Worm (Caenorhabditis elegans) whole organism, L2 larva: ENCODE results near the gene C25E10.13.

Experiments used
- C34F6.9 ChIP-seq: fragments of 150-350 bp; optimal IDR thresholded peaks from 2 replicates; lab custom pipeline; 2014; ENCODE audit warnings: missing biosample characterization, missing genetic modification characterization
- F13H6.1 ChIP-seq: sonication (generic microtip); optimal IDR thresholded peaks from 2 replicates; lab custom pipeline; 2016; ENCODE audit warnings: missing genetic modification characterization, missing compliant biosample characterization
- R02D3.7 ChIP-seq: fragments of 150-350 bp; optimal IDR thresholded peaks from 2 replicates; lab custom pipeline; 2014; ENCODE audit warnings: missing biosample characterization, missing genetic modification characterization
- Y55F3AM.14 ChIP-seq: fragments of 200-800 bp; sonication (Bioruptor generic); optimal IDR thresholded peaks from 2 replicates; lab custom pipeline; 2018; ENCODE audit warnings: mild to moderate bottlenecking, missing genetic modification characterization, missing compliant biosample characterization
- ZK546.5 ChIP-seq: sonication (generic microtip); optimal IDR thresholded peaks from 2 replicates; lab custom pipeline; 2017; ENCODE audit warnings: missing biosample characterization, missing genetic modification characterization
- alr-1 ChIP-seq: fragments of 150-350 bp; optimal IDR thresholded peaks from 2 replicates; lab custom pipeline; 2014; ENCODE audit warnings: missing biosample characterization, missing genetic modification characterization
- aly-2 ChIP-seq: fragments of 150-350 bp; optimal IDR thresholded peaks from 2 replicates; lab custom pipeline; 2014; ENCODE audit warnings: missing biosample characterization, missing genetic modification characterization
- ama-1 ChIP-seq: fragments of 150-350 bp; optimal IDR thresholded peaks from 2 replicates; lab custom pipeline; 2018; ENCODE audit warnings: inconsistent platforms
- ceh-16 ChIP-seq: fragments of 150-350 bp; optimal IDR thresholded peaks from 2 replicates; lab custom pipeline; 2014; ENCODE audit warnings: missing biosample characterization, missing genetic modification characterization
- ceh-82 ChIP-seq: fragments of 150-350 bp; optimal IDR thresholded peaks from 2 replicates; lab custom pipeline; 2014; ENCODE audit warnings: missing biosample characterization, missing genetic modification characterization
- crh-2 ChIP-seq: sonication (generic microtip); optimal IDR thresholded peaks from 2 replicates; lab custom pipeline; 2017; ENCODE audit warnings: missing biosample characterization, missing genetic modification characterization
- dmd-4 ChIP-seq: sonication (generic microtip); optimal IDR thresholded peaks from 2 replicates; lab custom pipeline; 2017; ENCODE audit warnings: missing biosample characterization, missing genetic modification characterization
- elt-1 ChIP-seq: fragments of 150-350 bp; optimal IDR thresholded peaks from 2 replicates; lab custom pipeline; 2014; ENCODE audit warnings: missing biosample characterization, missing genetic modification characterization
- elt-3 ChIP-seq: sonication (generic microtip); optimal IDR thresholded peaks from 2 replicates; lab custom pipeline; 2017; ENCODE audit warnings: missing biosample characterization, missing genetic modification characterization
- fos-1 ChIP-seq: fragments of 150-350 bp; optimal IDR thresholded peaks from 2 replicates; lab custom pipeline; 2014; ENCODE audit warnings: missing biosample characterization, missing genetic modification characterization
- gmeb-1 ChIP-seq: fragments of 150-350 bp; optimal IDR thresholded peaks from 2 replicates; lab custom pipeline; 2014; ENCODE audit warnings: missing biosample characterization, missing genetic modification characterization
- lin-11 ChIP-seq: fragments of 150-350 bp; sonication (generic microtip); optimal IDR thresholded peaks from 2 replicates; lab custom pipeline; 2014; ENCODE audit warnings: missing biosample characterization, missing genetic modification characterization, inconsistent platforms, mixed read lengths
- lin-13 ChIP-seq: fragments of 150-350 bp; optimal IDR thresholded peaks from 2 replicates; lab custom pipeline; 2014; ENCODE audit warnings: missing biosample characterization, missing genetic modification reagents, missing genetic modification characterization
- lin-39 ChIP-seq: fragments of 150-350 bp; optimal IDR thresholded peaks from 2 replicates; lab custom pipeline; 2014; ENCODE audit warnings: missing biosample characterization, missing genetic modification reagents, missing genetic modification characterization
- lsy-2 ChIP-seq, 2 experiments: fragments of 150-350 bp in 1 of 2; sonication (generic microtip) in 1 of 2; optimal IDR thresholded peaks; 2 replicates each; lab custom pipeline; 2014 to 2017; ENCODE audit warnings: missing biosample characterization in 2 of 2, missing genetic modification characterization in 2 of 2
- mab-5 ChIP-seq: fragments of 150-350 bp; optimal IDR thresholded peaks from 2 replicates; lab custom pipeline; 2014; ENCODE audit warnings: missing biosample characterization, missing genetic modification characterization
- mbf-1 ChIP-seq: sonication (generic microtip); optimal IDR thresholded peaks from 2 replicates; lab custom pipeline; 2017; ENCODE audit warnings: missing biosample characterization, missing genetic modification characterization
- mdl-1 ChIP-seq, 2 experiments: fragments of 150-350 bp in 1 of 2; sonication (generic microtip) in 1 of 2; optimal IDR thresholded peaks; 2 replicates each; lab custom pipeline; 2017; ENCODE audit warnings: missing biosample characterization in 2 of 2, missing genetic modification characterization in 2 of 2
- nhr-10 ChIP-seq: sonication (generic microtip); optimal IDR thresholded peaks from 2 replicates; lab custom pipeline; 2017; ENCODE audit warnings: missing biosample characterization, missing genetic modification characterization
- nhr-11 ChIP-seq: fragments of 150-350 bp; optimal IDR thresholded peaks from 2 replicates; lab custom pipeline; 2014; ENCODE audit warnings: missing biosample characterization, missing genetic modification characterization
- nhr-12 ChIP-seq: fragments of 150-350 bp; optimal IDR thresholded peaks from 2 replicates; lab custom pipeline; 2014; ENCODE audit warnings: missing biosample characterization, missing genetic modification characterization
- nhr-129 ChIP-seq: fragments of 150-350 bp; optimal IDR thresholded peaks from 2 replicates; lab custom pipeline; 2014; ENCODE audit warnings: missing biosample characterization, missing genetic modification characterization
- nhr-21 ChIP-seq: fragments of 150-350 bp; optimal IDR thresholded peaks from 2 replicates; lab custom pipeline; 2014; ENCODE audit warnings: missing biosample characterization, missing genetic modification characterization
- nhr-237 ChIP-seq: fragments of 150-350 bp; optimal IDR thresholded peaks from 2 replicates; lab custom pipeline; 2014; ENCODE audit warnings: missing biosample characterization, missing genetic modification characterization
- nhr-25 ChIP-seq: fragments of 150-350 bp; sonication (generic microtip); optimal IDR thresholded peaks from 3 replicates; lab custom pipeline; 2014; ENCODE audit warnings: missing biosample characterization, missing genetic modification characterization
- nhr-6 ChIP-seq: fragments of 150-350 bp; optimal IDR thresholded peaks from 2 replicates; lab custom pipeline; 2014; ENCODE audit warnings: missing biosample characterization, missing genetic modification characterization
- nhr-77 ChIP-seq: fragments of 150-350 bp; optimal IDR thresholded peaks from 2 replicates; lab custom pipeline; 2014; ENCODE audit warnings: missing biosample characterization, missing genetic modification characterization
- peb-1 ChIP-seq: fragments of 150-350 bp; optimal IDR thresholded peaks from 2 replicates; lab custom pipeline; 2014; ENCODE audit warnings: missing biosample characterization, missing genetic modification characterization
- sma-3 ChIP-seq: sonication (generic microtip); optimal IDR thresholded peaks from 2 replicates; lab custom pipeline; 2016; ENCODE audit warnings: missing genetic modification reagents, missing genetic modification characterization, missing compliant biosample characterization
- sma-9 ChIP-seq, 2 experiments: fragments of 150-350 bp in 1 of 2; sonication (generic microtip) in 1 of 2; optimal IDR thresholded peaks; 2 replicates each; lab custom pipeline; 2014 to 2016; ENCODE audit warnings: missing genetic modification characterization in 2 of 2, mild to moderate bottlenecking in 1 of 2, missing biosample characterization in 1 of 2, missing compliant biosample characterization in 1 of 2, missing genetic modification reagents in 1 of 2, moderate library complexity in 1 of 2
- snpc-4 ChIP-seq: fragments of 150-350 bp; optimal IDR thresholded peaks from 2 replicates; lab custom pipeline; 2014; ENCODE audit warnings: missing biosample characterization, missing genetic modification characterization
- unc-39 ChIP-seq: fragments of 150-350 bp; optimal IDR thresholded peaks from 2 replicates; lab custom pipeline; 2014; ENCODE audit warnings: missing biosample characterization, missing genetic modification characterization
- unc-55 ChIP-seq: fragments of 150-350 bp; sonication (generic microtip); optimal IDR thresholded peaks from 3 replicates; lab custom pipeline; 2014; ENCODE audit warnings: missing biosample characterization, missing genetic modification reagents, missing genetic modification characterization
- unc-62 ChIP-seq: fragments of 150-350 bp; optimal IDR thresholded peaks from 2 replicates; lab custom pipeline; 2014; ENCODE audit warnings: missing biosample characterization, missing genetic modification reagents, missing genetic modification characterization
- zag-1 ChIP-seq: fragments of 150-350 bp; optimal IDR thresholded peaks from 2 replicates; lab custom pipeline; 2014; ENCODE audit warnings: missing biosample characterization, missing genetic modification characterization
- ztf-11 ChIP-seq: sonication (generic microtip); optimal IDR thresholded peaks from 2 replicates; lab custom pipeline; 2017; ENCODE audit warnings: missing biosample characterization, missing genetic modification characterization
- ztf-4 ChIP-seq: fragments of 150-350 bp; optimal IDR thresholded peaks from 2 replicates; lab custom pipeline; 2014; ENCODE audit warnings: missing biosample characterization, missing genetic modification characterization

Gene C25E10.13

ce11 chrV:9094060-9094628 is 34.6 kb downstream of the C25E10.13 start (continued):
- TF ChIP-seq elt-1 (tag; lab: Kevin White, UChicago) (no peak), zag-1 (tag; lab: Kevin White, UChicago) (no peak), ceh-82 (tag; lab: Kevin White, UChicago) (no peak), unc-55 (peak; percentile 0), peb-1 (no peak), nhr-10 (tag; lab: Kevin White, UChicago) (no peak), mbf-1 (no peak), Y55F3AM.14 (GFP tag; lab: Kevin White, UChicago) (peak; percentile 48), F13H6.1 (tag; lab: Kevin White, UChicago) (peak; percentile 75), R02D3.7 (no peak), nhr-129 (tag; lab: Kevin White, UChicago) (peak; percentile 93), gmeb-1 (peak; percentile 51), lin-13 (GFP tag; lab: Kevin White, UChicago) (no peak), fos-1 (tag; lab: Kevin White, UChicago) (no peak), ama-1 (lab: Kevin White, UChicago) (peak; percentile 46), crh-2 (tag; lab: Kevin White, UChicago) (peak; percentile 81), C34F6.9 (tag; lab: Kevin White, UChicago) (peak; percentile 68), unc-39 (tag; lab: Kevin White, UChicago) (no peak), unc-62 (GFP tag; lab: Kevin White, UChicago) (no peak), nhr-77 (tag; lab: Kevin White, UChicago) (no peak), sma-9 (GFP tag; optimal IDR thresholded peaks at IDR 0.05; lab: Kevin White, UChicago) (peak; percentile 96), sma-9 (tag; optimal IDR thresholded peaks at IDR 0.05; lab: Kevin White, UChicago) (no peak), nhr-237 (tag; lab: Kevin White, UChicago) (no peak), alr-1 (no peak), ceh-16 (tag; lab: Kevin White, UChicago) (no peak)

DNA sequence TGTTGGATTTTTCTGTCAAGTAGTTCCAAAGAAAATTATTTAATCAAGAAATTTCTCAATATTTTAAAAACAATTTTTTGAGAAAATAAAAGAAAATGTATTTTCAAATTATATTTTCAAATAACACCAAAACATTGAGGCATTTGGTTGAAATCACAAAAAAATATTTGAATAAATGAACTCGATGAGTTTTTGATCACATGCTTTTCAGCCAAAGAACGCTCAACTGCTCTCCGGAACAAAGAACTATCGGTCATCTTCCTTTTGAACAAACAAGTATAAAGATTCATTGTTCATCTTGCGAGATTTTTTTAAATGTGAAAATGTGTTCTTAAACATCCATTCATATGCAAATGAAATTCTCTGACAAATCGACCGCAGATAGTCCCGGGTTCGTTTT is 35.5 kb downstream of the C25E10.13 start:
- TF ChIP-seq ztf-4 (tag; lab: Kevin White, UChicago) (no peak), sma-3 (GFP tag; lab: Kevin White, UChicago) (no peak), nhr-25 (tag; lab: Kevin White, UChicago) (no peak), lsy-2 (tag; optimal IDR thresholded peaks at IDR 0.05; lab: Kevin White, UChicago) (peak in 1 of 2 experiments; percentile 5), gmeb-1 (no peak), nhr-77 (tag; lab: Kevin White, UChicago) (no peak), dmd-4 (no peak), mdl-1 (tag; optimal IDR thresholded peaks at IDR 0.05; lab: Kevin White, UChicago) (no peak), nhr-12 (no peak), lin-11 (no peak), ZK546.5 (no peak), crh-2 (tag; lab: Kevin White, UChicago) (peak; percentile 13), ceh-16 (tag; lab: Kevin White, UChicago) (no peak), aly-2 (tag; lab: Kevin White, UChicago) (no peak), unc-55 (no peak), R02D3.7 (no peak), peb-1 (no peak), nhr-21 (no peak), alr-1 (no peak), nhr-237 (tag; lab: Kevin White, UChicago) (no peak), nhr-129 (tag; lab: Kevin White, UChicago) (no peak), elt-3 (tag; lab: Kevin White, UChicago) (no peak), ceh-82 (tag; lab: Kevin White, UChicago) (no peak), sma-9 (GFP tag; optimal IDR thresholded peaks at IDR 0.05; lab: Kevin White, UChicago) (peak; percentile 43), sma-9 (tag; optimal IDR thresholded peaks at IDR 0.05; lab: Kevin White, UChicago) (no peak), nhr-11 (no peak), lin-13 (GFP tag; lab: Kevin White, UChicago) (no peak), C34F6.9 (tag; lab: Kevin White, UChicago) (peak; percentile 20), F13H6.1 (tag; lab: Kevin White, UChicago) (no peak), snpc-4 (tag; lab: Kevin White, UChicago) (no peak)

DNA sequence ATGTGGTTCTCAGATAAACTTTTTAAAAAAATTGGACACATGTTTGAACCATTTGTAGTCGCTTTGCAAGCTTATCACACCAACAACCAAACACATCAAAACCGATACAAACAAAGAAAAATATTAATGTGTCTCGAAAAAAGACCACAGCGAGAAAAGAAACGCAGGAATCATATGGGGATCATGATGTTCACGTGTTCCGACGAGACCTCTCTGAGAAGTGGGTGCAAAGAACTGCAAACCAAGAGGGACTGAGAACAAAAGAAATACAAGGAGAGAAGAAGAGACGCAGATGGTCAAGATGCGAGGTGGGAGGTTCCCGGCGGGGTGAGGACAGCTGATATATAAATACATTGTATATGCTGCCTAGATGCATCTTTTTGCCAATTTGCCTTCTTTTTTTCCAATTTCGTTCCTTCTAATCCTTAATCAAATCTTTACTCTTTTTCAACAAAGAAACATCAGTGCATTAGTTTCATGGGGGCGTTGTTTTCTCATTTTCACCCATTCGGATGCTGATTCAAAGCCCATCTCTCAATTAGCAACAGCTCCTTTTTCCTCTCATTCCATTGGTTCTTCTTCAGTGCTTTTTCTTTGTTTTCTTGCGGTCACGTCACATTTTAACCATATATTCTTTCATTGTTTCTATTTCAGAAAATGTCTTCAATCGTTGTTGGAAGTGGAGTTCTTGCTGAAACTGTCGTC is 36.2 kb downstream of the C25E10.13 start, which contains the start of gene F21C10.10:
F21C10.10 (plus strand) TSS at position 655 of the 705 bp plus-strand sequence.
- no peak for TF ChIP-seq ama-1 (lab: Kevin White, UChicago)
- TF ChIP-seq zag-1 (tag; lab: Kevin White, UChicago) = no peak
- no peak for TF ChIP-seq ZK546.5
- TF ChIP-seq elt-1 (tag; lab: Kevin White, UChicago) = no peak
- TF ChIP-seq ceh-16 (tag; lab: Kevin White, UChicago) = no peak
- peak; percentile 86 for TF ChIP-seq C34F6.9 (tag; lab: Kevin White, UChicago)
- TF ChIP-seq unc-55 = peak; percentile 29
- TF ChIP-seq ceh-82 (tag; lab: Kevin White, UChicago) = no peak
- peak; percentile 86 for TF ChIP-seq ztf-4 (tag; lab: Kevin White, UChicago)
- TF ChIP-seq dmd-4 = no peak
- peak; percentile 17 for TF ChIP-seq mab-5 (tag; lab: Kevin White, UChicago)
- TF ChIP-seq Y55F3AM.14 (GFP tag; lab: Kevin White, UChicago) = peak; percentile 88
- peak; percentile 93 for TF ChIP-seq sma-3 (GFP tag; lab: Kevin White, UChicago)
- TF ChIP-seq ztf-11 (tag; lab: Kevin White, UChicago) = no peak
- peak in 1 of 2 experiments; percentile 85 for TF ChIP-seq lsy-2 (tag; optimal IDR thresholded peaks at IDR 0.05; lab: Kevin White, UChicago)
- TF ChIP-seq nhr-25 (tag; lab: Kevin White, UChicago) = peak; percentile 97
- TF ChIP-seq mbf-1 = no peak
- TF ChIP-seq nhr-129 (tag; lab: Kevin White, UChicago) = peak; percentile 88
- TF ChIP-seq nhr-6 = peak; percentile 85
- TF ChIP-seq mdl-1 (tag; optimal IDR thresholded peaks at IDR 0.05; lab: Kevin White, UChicago) = peak; percentile 63 to 89
- no peak for TF ChIP-seq elt-3 (tag; lab: Kevin White, UChicago)
- TF ChIP-seq lin-39 (tag; lab: Kevin White, UChicago) = no peak
- no peak for TF ChIP-seq alr-1
- peak; percentile 96 for TF ChIP-seq nhr-21
- no peak for TF ChIP-seq lin-11
- no peak for TF ChIP-seq nhr-10 (tag; lab: Kevin White, UChicago)
- TF ChIP-seq unc-62 (GFP tag; lab: Kevin White, UChicago) = no peak
- no peak for TF ChIP-seq nhr-77 (tag; lab: Kevin White, UChicago)
- no peak for TF ChIP-seq R02D3.7
- no peak for TF ChIP-seq nhr-11
- peak; percentile 96 for TF ChIP-seq F13H6.1 (tag; lab: Kevin White, UChicago)
- no peak for TF ChIP-seq unc-39 (tag; lab: Kevin White, UChicago)
